Fruit fly (Drosophila melanogaster): Measurements from ENCODE around the gene nst.

DNA sequence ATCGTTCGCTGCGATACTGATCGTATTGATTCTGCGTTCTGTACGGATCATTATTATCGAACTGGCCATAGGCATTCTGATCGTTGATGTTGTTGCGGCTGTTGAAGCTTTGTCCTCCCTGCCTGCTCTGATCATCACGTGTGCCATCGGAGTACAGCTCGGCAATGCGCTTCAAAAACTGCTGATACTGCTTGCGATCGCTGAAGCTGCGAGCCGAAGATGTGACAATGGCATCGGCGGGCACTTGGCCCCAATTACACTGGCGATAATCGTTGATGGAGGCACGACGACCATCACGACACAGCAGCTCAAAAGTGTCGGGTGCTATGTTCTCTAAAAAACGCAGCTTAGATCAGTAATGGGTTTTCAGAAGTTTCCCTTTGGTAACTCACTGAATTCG is 2.2 kb upstream of the nst start:
- no peak for TF ChIP-seq bab1 (GFP tag; optimal IDR thresholded peaks at IDR 0.05)
- no peak for TF ChIP-seq Hr96 (GFP tag; optimal IDR thresholded peaks at IDR 0.05)
- TF ChIP-seq CG14711 (tag; optimal IDR thresholded peaks at IDR 0.05), result no peak
- TF ChIP-seq CG5204 (GFP tag; optimal IDR thresholded peaks at IDR 0.05), result no peak
- no peak for TF ChIP-seq CG1620 (GFP tag; optimal IDR thresholded peaks at IDR 0.05)
- TF ChIP-seq tj (GFP tag; optimal IDR thresholded peaks at IDR 0.05), result no peak
- no peak for TF ChIP-seq cnc (optimal IDR thresholded peaks at IDR 0.05)
- TF ChIP-seq Crg-1 (GFP tag; optimal IDR thresholded peaks at IDR 0.05), result no peak
- no peak for TF ChIP-seq cic (GFP tag; optimal IDR thresholded peaks at IDR 0.05)
- no peak for TF ChIP-seq CG7101 (tag; optimal IDR thresholded peaks at IDR 0.05)
